Fruit fly (Drosophila melanogaster) whole organism, prepupa: ENCODE results near the gene CG14420.

Experiments used
- CG3032 ChIP-seq: fragments of 200-800 bp; optimal IDR thresholded peaks from 2 replicates; lab custom pipeline; 2019; ENCODE audit warnings: missing biosample characterization, mild to moderate bottlenecking, missing genetic modification characterization, moderate library complexity
- CG8119 ChIP-seq: fragments of 200-800 bp; sonication (Bioruptor generic); IDR thresholded peaks from 3 replicates; pipeline ENCODE4 v1.3.6; 2022; ENCODE audit warnings: missing biosample characterization, missing genetic modification characterization
- Hr4 ChIP-seq: fragments of 200-800 bp; sonication (Bioruptor generic); optimal IDR thresholded peaks from 3 replicates; lab custom pipeline; 2016; ENCODE audit warnings: missing biosample characterization, missing genetic modification characterization
- OdsH ChIP-seq: fragments of 200-800 bp; sonication (Bioruptor generic); optimal IDR thresholded peaks from 3 replicates; lab custom pipeline; 2016; ENCODE audit warnings: missing biosample characterization, missing genetic modification characterization
- Sox14 ChIP-seq: fragments of 200-800 bp; sonication (Bioruptor generic); optimal IDR thresholded peaks from 3 replicates; lab custom pipeline; 2016; ENCODE audit warnings: missing biosample characterization, missing genetic modification characterization
- esn ChIP-seq: fragments of 200-800 bp; sonication (Bioruptor generic); optimal IDR thresholded peaks from 2 replicates; lab custom pipeline; 2016; ENCODE audit warnings: missing biosample characterization, mild to moderate bottlenecking, missing genetic modification characterization, moderate library complexity

- TF ChIP-seq Hr4 (GFP tag; lab: Kevin White, UChicago) (no peak), Sox14 (no peak), CG3032 (tag; lab: Kevin White, UChicago) (no peak), esn (GFP tag; lab: Kevin White, UChicago) (no peak), OdsH (GFP tag; lab: Kevin White, UChicago) (no peak), CG8119 (GFP tag; lab: Robert Waterston, UW) (no peak)
Observed at dm6 chrX:2946794-2947193, 8.1 kb downstream of the CG14420 start, which contains the start of gene CG17959.
